Worm (Caenorhabditis elegans) whole organism, L4 larva: ENCODE data around the gene mtl-1.
A peak's percentile ranks its signal among the peaks of the same experiment; 100 is the strongest.

Source experiments
- F37D6.2 ChIP-seq: sonication (generic microtip); optimal IDR thresholded peaks from 2 replicates; lab custom pipeline; 2016; ENCODE audit warnings: mild to moderate bottlenecking, missing genetic modification characterization, missing compliant biosample characterization
- F49E8.2 ChIP-seq: sonication (generic microtip); optimal IDR thresholded peaks from 2 replicates; lab custom pipeline; 2016; ENCODE audit warnings: missing compliant biosample characterization, mild to moderate bottlenecking, missing genetic modification characterization, borderline replicate concordance
- T20F7.1 ChIP-seq: fragments of 200-800 bp; sonication (Bioruptor generic); optimal IDR thresholded peaks from 2 replicates; lab custom pipeline; 2018; ENCODE audit warnings: mild to moderate bottlenecking, missing genetic modification characterization, missing compliant biosample characterization
- Y48G9A.11 ChIP-seq: fragments of 200-800 bp; sonication (Bioruptor generic); IDR thresholded peaks from 2 replicates; pipeline ENCODE4 v1.3.6; 2022; ENCODE audit warnings: missing genetic modification reagents, missing genetic modification characterization, missing compliant biosample characterization
- Y75B8A.6 ChIP-seq: fragments of 200-800 bp; sonication (Bioruptor generic); IDR thresholded peaks from 2 replicates; pipeline ENCODE4 v1.3.6; 2022; ENCODE audit warnings: missing genetic modification reagents, missing genetic modification characterization, missing compliant biosample characterization
- ZK546.5 ChIP-seq, 2 experiments: sonication (generic microtip); optimal IDR thresholded peaks; 2 replicates each; lab custom pipeline; 2017; ENCODE audit warnings: missing biosample characterization in 2 of 2, missing genetic modification characterization in 2 of 2
- ama-1 ChIP-seq: fragments of 150-350 bp; optimal IDR thresholded peaks from 2 replicates; lab custom pipeline; 2014; ENCODE audit warnings: inconsistent platforms, mixed read lengths
- arid-1 ChIP-seq: fragments of 200-800 bp; sonication (Bioruptor generic); conservative IDR thresholded peaks from 2 replicates; pipeline ENCODE4 v1.3.6; 2022; ENCODE audit warnings: missing genetic modification reagents, missing genetic modification characterization, missing compliant biosample characterization
- ceh-20 ChIP-seq: fragments of 200-800 bp; sonication (Bioruptor generic); IDR thresholded peaks from 2 replicates; pipeline ENCODE4 v1.3.6; 2022; ENCODE audit warnings: missing genetic modification reagents, missing genetic modification characterization, missing compliant biosample characterization
- ceh-28 ChIP-seq: fragments of 150-350 bp; optimal IDR thresholded peaks from 2 replicates; lab custom pipeline; 2014; ENCODE audit warnings: missing biosample characterization, missing genetic modification reagents, missing genetic modification characterization
- ceh-32 ChIP-seq: sonication (generic microtip); optimal IDR thresholded peaks from 2 replicates; lab custom pipeline; 2016; ENCODE audit warnings: mild to moderate bottlenecking, missing genetic modification characterization, missing compliant biosample characterization; ENCODE audit not compliant: poor library complexity
- ceh-62 ChIP-seq: sonication (generic microtip); optimal IDR thresholded peaks from 2 replicates; lab custom pipeline; 2017; ENCODE audit warnings: missing biosample characterization, missing genetic modification characterization
- cey-2 ChIP-seq: sonication (generic microtip); optimal IDR thresholded peaks from 3 replicates; lab custom pipeline; 2017; ENCODE audit warnings: missing genetic modification characterization, mild to moderate bottlenecking, missing compliant biosample characterization, antibody characterized with exemption, borderline replicate concordance; ENCODE audit not compliant: insufficient read depth
- ctbp-1 ChIP-seq: fragments of 200-800 bp; sonication (Bioruptor generic); IDR thresholded peaks from 2 replicates; pipeline ENCODE4 v1.3.6; 2022; ENCODE audit warnings: missing genetic modification reagents, missing genetic modification characterization, missing compliant biosample characterization
- daf-16 ChIP-seq, 3 experiments: sonication (generic microtip); optimal IDR thresholded peaks; 2 replicates each; lab custom pipeline; 2016 to 2017; ENCODE audit warnings: missing genetic modification characterization in 3 of 3, missing genetic modification reagents in 3 of 3, mild to moderate bottlenecking in 2 of 3, missing compliant biosample characterization in 2 of 3, missing biosample characterization in 1 of 3, moderate library complexity in 1 of 3
- dmd-8 ChIP-seq: fragments of 200-800 bp; sonication (Bioruptor generic); IDR thresholded peaks from 2 replicates; pipeline ENCODE4 v1.3.6; 2022; ENCODE audit warnings: missing genetic modification characterization, missing compliant biosample characterization
- dpl-1 ChIP-seq: fragments of 150-350 bp; optimal IDR thresholded peaks from 2 replicates; lab custom pipeline; 2014; ENCODE audit warnings: missing biosample characterization, missing genetic modification reagents, missing genetic modification characterization
- dve-1 ChIP-seq: sonication (generic microtip); optimal IDR thresholded peaks from 2 replicates; lab custom pipeline; 2017; ENCODE audit warnings: antibody characterized with exemption, mild to moderate bottlenecking, missing genetic modification characterization, missing compliant biosample characterization; ENCODE audit not compliant: insufficient read depth
- egl-27 ChIP-seq: sonication (generic microtip); optimal IDR thresholded peaks from 3 replicates; lab custom pipeline; 2017; ENCODE audit warnings: missing biosample characterization, missing genetic modification reagents, missing genetic modification characterization
- hif-1 ChIP-seq, 2 experiments: sonication (generic microtip); optimal IDR thresholded peaks; 2 replicates each; lab custom pipeline; 2016 to 2017; ENCODE audit warnings: missing compliant biosample characterization in 2 of 2, missing genetic modification characterization in 2 of 2, missing genetic modification reagents in 2 of 2, missing genotype in 2 of 2, mild to moderate bottlenecking in 1 of 2
- hlh-11 ChIP-seq: fragments of 200-800 bp; sonication (Bioruptor generic); optimal IDR thresholded peaks from 2 replicates; lab custom pipeline; 2018; ENCODE audit warnings: mild to moderate bottlenecking, missing genetic modification characterization, missing compliant biosample characterization
- hlh-30 ChIP-seq: sonication (generic microtip); optimal IDR thresholded peaks from 2 replicates; lab custom pipeline; 2017; ENCODE audit warnings: antibody characterized with exemption, mild to moderate bottlenecking, missing genetic modification characterization, missing compliant biosample characterization; ENCODE audit not compliant: insufficient read depth
- jun-1 ChIP-seq: fragments of 150-350 bp; optimal IDR thresholded peaks from 2 replicates; lab custom pipeline; 2014; ENCODE audit warnings: missing biosample characterization, missing genetic modification reagents, missing genetic modification characterization
- lim-7 ChIP-seq: fragments of 200-800 bp; sonication (Bioruptor generic); IDR thresholded peaks from 2 replicates; pipeline ENCODE4 v1.3.6; 2022; ENCODE audit warnings: missing genetic modification characterization, missing compliant biosample characterization
- lin-29 ChIP-seq: fragments of 200-800 bp; sonication (Bioruptor generic); IDR thresholded peaks from 2 replicates; pipeline ENCODE4 v1.3.6; 2022; ENCODE audit warnings: missing genetic modification reagents, missing genetic modification characterization, missing compliant biosample characterization
- lin-38 ChIP-seq: fragments of 200-800 bp; sonication (Bioruptor generic); IDR thresholded peaks from 2 replicates; pipeline ENCODE4 v1.3.6; 2022; ENCODE audit warnings: missing genetic modification reagents, missing genetic modification characterization, missing compliant biosample characterization
- lin-39 ChIP-seq: fragments of 150-350 bp; optimal IDR thresholded peaks from 2 replicates; lab custom pipeline; 2014; ENCODE audit warnings: missing biosample characterization, missing genetic modification reagents, missing genetic modification characterization
- lsy-2 ChIP-seq, 2 experiments: fragments of 150-350 bp in 1 of 2; sonication (generic microtip) in 1 of 2; optimal IDR thresholded peaks; 2 replicates each; lab custom pipeline; 2014 to 2017; ENCODE audit warnings: missing biosample characterization in 2 of 2, missing genetic modification characterization in 2 of 2
- mdt-29 ChIP-seq: fragments of 200-800 bp; sonication (Bioruptor generic); IDR thresholded peaks from 2 replicates; pipeline ENCODE4 v1.3.6; 2022; ENCODE audit warnings: missing genetic modification reagents, missing genetic modification characterization, missing compliant biosample characterization
- mes-2 ChIP-seq: sonication (generic microtip); optimal IDR thresholded peaks from 2 replicates; lab custom pipeline; 2016; ENCODE audit warnings: missing genotype, mild to moderate bottlenecking, missing genetic modification characterization, missing compliant biosample characterization; ENCODE audit not compliant: poor library complexity, severe bottlenecking
- mxl-3 ChIP-seq: fragments of 200-800 bp; sonication (Bioruptor generic); optimal IDR thresholded peaks from 2 replicates; lab custom pipeline; 2018; ENCODE audit warnings: mild to moderate bottlenecking, missing genetic modification characterization, missing compliant biosample characterization
- nhr-11 ChIP-seq: fragments of 150-350 bp; optimal IDR thresholded peaks from 2 replicates; lab custom pipeline; 2014; ENCODE audit warnings: missing biosample characterization, missing genetic modification characterization
- nhr-25 ChIP-seq: sonication (generic microtip); optimal IDR thresholded peaks from 2 replicates; lab custom pipeline; 2017; ENCODE audit warnings: missing genetic modification characterization, mild to moderate bottlenecking, missing compliant biosample characterization, antibody characterized with exemption, moderate library complexity, borderline replicate concordance; ENCODE audit not compliant: insufficient read depth
- nhr-48 ChIP-seq: sonication (generic microtip); optimal IDR thresholded peaks from 2 replicates; lab custom pipeline; 2016; ENCODE audit warnings: mild to moderate bottlenecking, missing genetic modification characterization, missing compliant biosample characterization
- nhr-6 ChIP-seq: fragments of 150-350 bp; optimal IDR thresholded peaks from 2 replicates; lab custom pipeline; 2014; ENCODE audit warnings: missing biosample characterization, missing genetic modification characterization
- nhr-76 ChIP-seq: fragments of 150-350 bp; optimal IDR thresholded peaks from 2 replicates; lab custom pipeline; 2014; ENCODE audit warnings: missing biosample characterization, missing genetic modification characterization
- nhr-77 ChIP-seq: fragments of 150-350 bp; optimal IDR thresholded peaks from 2 replicates; lab custom pipeline; 2014; ENCODE audit warnings: missing biosample characterization, missing genetic modification characterization
- pqm-1 ChIP-seq: sonication (generic microtip); optimal IDR thresholded peaks from 2 replicates; lab custom pipeline; 2017; ENCODE audit warnings: missing biosample characterization, missing genetic modification characterization
- rbr-2 ChIP-seq: sonication (generic microtip); optimal IDR thresholded peaks from 2 replicates; lab custom pipeline; 2016; ENCODE audit warnings: missing genotype, missing genetic modification characterization, missing compliant biosample characterization
- set-16 ChIP-seq: fragments of 200-800 bp; sonication (Bioruptor generic); IDR thresholded peaks from 2 replicates; pipeline ENCODE4 v1.3.6; 2022; ENCODE audit warnings: missing genetic modification reagents, missing genetic modification characterization, missing compliant biosample characterization
- skn-1 ChIP-seq: fragments of 150-350 bp; optimal IDR thresholded peaks from 2 replicates; lab custom pipeline; 2014; ENCODE audit warnings: missing biosample characterization, missing genetic modification characterization
- tag-97 ChIP-seq: fragments of 200-800 bp; sonication (Bioruptor generic); IDR thresholded peaks from 2 replicates; pipeline ENCODE4 v1.3.6; 2022; ENCODE audit warnings: missing genetic modification characterization, missing compliant biosample characterization
- unc-130 ChIP-seq: sonication (generic microtip); optimal IDR thresholded peaks from 2 replicates; lab custom pipeline; 2016; ENCODE audit warnings: missing genetic modification reagents, missing genetic modification characterization, missing compliant biosample characterization
- unc-39 ChIP-seq: sonication (generic microtip); optimal IDR thresholded peaks from 2 replicates; lab custom pipeline; 2017; ENCODE audit warnings: missing biosample characterization, missing genetic modification characterization
- unc-62 ChIP-seq, 3 experiments: fragments of 150-350 bp in 1 of 3; sonication (generic microtip); optimal IDR thresholded peaks in 2 of 3; peaks in 1 of 3; 1 replicate in 1 of 3; 2 replicates in 2 of 3; lab custom pipeline; 2014 to 2017; ENCODE audit warnings: missing biosample characterization in 3 of 3, missing genetic modification characterization in 3 of 3, missing genetic modification reagents in 3 of 3, missing genotype in 1 of 3
- vab-7 ChIP-seq: fragments of 200-800 bp; sonication (Bioruptor generic); IDR thresholded peaks from 2 replicates; pipeline ENCODE4 v1.3.6; 2022; ENCODE audit warnings: missing genetic modification reagents, missing genetic modification characterization, missing compliant biosample characterization
- zfp-2 ChIP-seq: sonication (generic microtip); optimal IDR thresholded peaks from 2 replicates; lab custom pipeline; 2016; ENCODE audit warnings: mild to moderate bottlenecking, missing genetic modification characterization, missing compliant biosample characterization
- zip-2 ChIP-seq: fragments of 150-350 bp; optimal IDR thresholded peaks from 2 replicates; lab custom pipeline; 2014; ENCODE audit warnings: missing biosample characterization, missing genetic modification characterization

Gene mtl-1

ce11 chrV:6656451-6657115, 35.1 kb downstream of the mtl-1 start, which contains the start of gene snb-1 (continued):
- TF ChIP-seq lim-7 (GFP tag; lab: Robert Waterston, UW), result no peak
- TF ChIP-seq unc-62 (GFP tag; optimal IDR thresholded peaks at IDR 0.05 in 1 of 2; lab: Kevin White, UChicago), result peak in 1 of 2 experiments; percentile 95
- TF ChIP-seq unc-62 (tag; optimal IDR thresholded peaks at IDR 0.05; lab: Kevin White, UChicago), result no peak
- no peak for TF ChIP-seq pqm-1 (tag; lab: Kevin White, UChicago)
- no peak for TF ChIP-seq daf-16 (GFP tag; optimal IDR thresholded peaks at IDR 0.05; lab: Kevin White, UChicago)
- peak; percentile 44 for TF ChIP-seq daf-16 (tag; optimal IDR thresholded peaks at IDR 0.05; lab: Kevin White, UChicago)
- TF ChIP-seq Y75B8A.6 (GFP tag; lab: Robert Waterston, UW), result no peak
- TF ChIP-seq vab-7 (GFP tag; lab: Robert Waterston, UW), result no peak
- no peak for TF ChIP-seq egl-27 (tag; lab: Kevin White, UChicago)
- no peak for TF ChIP-seq ceh-62 (tag; lab: Kevin White, UChicago)
- peak; percentile 40 for TF ChIP-seq ama-1 (lab: Kevin White, UChicago)
- peak; percentile 74 for TF ChIP-seq nhr-25
- peak; percentile 38 for TF ChIP-seq nhr-48
- TF ChIP-seq Y48G9A.11, result no peak
- TF ChIP-seq arid-1 (GFP tag; lab: Robert Waterston, UW), result no peak
- no peak for TF ChIP-seq zfp-2 (tag; lab: Kevin White, UChicago)
- TF ChIP-seq lin-39 (tag; lab: Kevin White, UChicago), result no peak
- no peak for TF ChIP-seq zip-2 (tag; lab: Kevin White, UChicago)
- no peak for TF ChIP-seq cey-2 (tag; lab: Kevin White, UChicago)
- no peak for TF ChIP-seq mdt-29
- TF ChIP-seq lin-29 (GFP tag; lab: Robert Waterston, UW), result no peak
- no peak for TF ChIP-seq set-16 (GFP tag; lab: Robert Waterston, UW)
- TF ChIP-seq mxl-3 (GFP tag; lab: Kevin White, UChicago), result peak; percentile 24
- TF ChIP-seq lsy-2 (tag; optimal IDR thresholded peaks at IDR 0.05; lab: Kevin White, UChicago), result peak in 1 of 2 experiments; percentile 80
- no peak for TF ChIP-seq unc-39 (tag; lab: Kevin White, UChicago)
- TF ChIP-seq ZK546.5 (tag; optimal IDR thresholded peaks at IDR 0.05; lab: Kevin White, UChicago), result no peak
- TF ChIP-seq dpl-1, result peak; percentile 43
- peak; percentile 93 for TF ChIP-seq hlh-30 (tag; lab: Kevin White, UChicago)
- TF ChIP-seq hif-1 (tag; optimal IDR thresholded peaks at IDR 0.05; lab: Kevin White, UChicago), result peak in 1 of 2 experiments; percentile 21
- TF ChIP-seq rbr-2 (tag; lab: Kevin White, UChicago), result peak; percentile 26
- no peak for TF ChIP-seq ceh-32 (tag; lab: Kevin White, UChicago)
- TF ChIP-seq hlh-11 (tag; lab: Kevin White, UChicago), result peak; percentile 71
- TF ChIP-seq skn-1 (tag; lab: Kevin White, UChicago), result no peak
- TF ChIP-seq nhr-6, result peak; percentile 34
- no peak for TF ChIP-seq ctbp-1 (GFP tag; lab: Robert Waterston, UW)
- peak; percentile 13 for TF ChIP-seq dve-1 (tag; lab: Kevin White, UChicago)
- no peak for TF ChIP-seq dmd-8 (GFP tag; lab: Robert Waterston, UW)
- no peak for TF ChIP-seq nhr-77 (tag; lab: Kevin White, UChicago)
- no peak for TF ChIP-seq lin-38 (GFP tag; lab: Robert Waterston, UW)
- no peak for TF ChIP-seq jun-1
- no peak for TF ChIP-seq nhr-76 (tag; lab: Kevin White, UChicago)
- peak; percentile 22 for TF ChIP-seq nhr-11 (tag; lab: Kevin White, UChicago)
- no peak for TF ChIP-seq F49E8.2 (tag; lab: Kevin White, UChicago)
- TF ChIP-seq ceh-28 (tag; lab: Kevin White, UChicago), result peak; percentile 79
- TF ChIP-seq tag-97 (GFP tag; lab: Robert Waterston, UW), result no peak
- TF ChIP-seq mes-2 (tag; lab: Kevin White, UChicago), result peak; percentile 70
- TF ChIP-seq ceh-20, result no peak
- TF ChIP-seq T20F7.1 (GFP tag; lab: Kevin White, UChicago), result peak; percentile 61
- no peak for TF ChIP-seq unc-130 (GFP tag; lab: Kevin White, UChicago)
- peak; percentile 11 for TF ChIP-seq F37D6.2 (tag; lab: Kevin White, UChicago)
